Worm (Caenorhabditis elegans) whole organism, young adult: Measurements from ENCODE around the gene Y116F11B.13.

ENCODE experiments used
- B0019.2 ChIP-seq: fragments of 200-800 bp; sonication (Bioruptor generic); conservative IDR thresholded peaks from 2 replicates; pipeline ENCODE4 v1.3.6; 2022; ENCODE audit warnings: missing genetic modification reagents, missing genetic modification characterization, missing compliant biosample characterization
- F33H1.4 ChIP-seq: fragments of 200-800 bp; sonication (Bioruptor generic); IDR thresholded peaks from 2 replicates; pipeline ENCODE4 v1.3.6; 2022; ENCODE audit warnings: missing genetic modification reagents, missing genetic modification characterization, missing compliant biosample characterization
- T26A5.8 ChIP-seq: sonication (generic microtip); optimal IDR thresholded peaks from 2 replicates; lab custom pipeline; 2016; ENCODE audit warnings: missing genetic modification characterization, missing compliant biosample characterization
- Y53F4B.3 ChIP-seq: fragments of 200-800 bp; sonication (Bioruptor generic); IDR thresholded peaks from 2 replicates; pipeline ENCODE4 v1.3.6; 2022; ENCODE audit warnings: missing genetic modification reagents, missing genetic modification characterization, missing compliant biosample characterization
- Y95B8A.8 ChIP-seq: fragments of 200-800 bp; sonication (Bioruptor generic); IDR thresholded peaks from 2 replicates; pipeline ENCODE4 v1.3.6; 2022; ENCODE audit warnings: missing genetic modification reagents, missing genetic modification characterization, missing compliant biosample characterization
- ZK185.1 ChIP-seq: sonication (generic microtip); optimal IDR thresholded peaks from 2 replicates; lab custom pipeline; 2016; ENCODE audit warnings: mild to moderate bottlenecking, missing genetic modification characterization, missing compliant biosample characterization; ENCODE audit not compliant: poor library complexity, severe bottlenecking
- ceh-58 ChIP-seq: fragments of 200-800 bp; sonication (Bioruptor generic); IDR thresholded peaks from 2 replicates; pipeline ENCODE4 v1.3.6; 2022; ENCODE audit warnings: missing genetic modification characterization, missing compliant biosample characterization
- dpff-1 ChIP-seq: sonication (generic microtip); optimal IDR thresholded peaks from 2 replicates; lab custom pipeline; 2017; ENCODE audit warnings: mild to moderate bottlenecking, missing genetic modification characterization, missing compliant biosample characterization
- dpl-1 ChIP-seq: fragments of 150-350 bp; optimal IDR thresholded peaks from 2 replicates; lab custom pipeline; 2014; ENCODE audit warnings: missing biosample characterization, missing genetic modification reagents, missing genetic modification characterization
- egl-18 ChIP-seq: fragments of 200-800 bp; sonication (Bioruptor generic); IDR thresholded peaks from 2 replicates; pipeline ENCODE4 v1.3.6; 2022; ENCODE audit warnings: missing genetic modification reagents, missing genetic modification characterization, missing compliant biosample characterization
- egrh-3 ChIP-seq: fragments of 200-800 bp; sonication (Bioruptor generic); IDR thresholded peaks from 2 replicates; pipeline ENCODE4 v1.3.6; 2022; ENCODE audit warnings: missing genetic modification reagents, missing genetic modification characterization, missing compliant biosample characterization
- him-1 ChIP-seq: sonication (generic microtip); optimal IDR thresholded peaks from 2 replicates; lab custom pipeline; 2016; ENCODE audit warnings: missing genotype, missing genetic modification reagents, missing genetic modification characterization, missing compliant biosample characterization
- hlh-26 ChIP-seq: fragments of 200-800 bp; sonication (Bioruptor generic); conservative IDR thresholded peaks from 2 replicates; pipeline ENCODE4 v1.3.6; 2022; ENCODE audit warnings: missing genetic modification reagents, missing genetic modification characterization, missing compliant biosample characterization
- hmg-1.2 ChIP-seq: fragments of 200-800 bp; sonication (Bioruptor generic); IDR thresholded peaks from 2 replicates; pipeline ENCODE4 v1.3.6; 2022; ENCODE audit warnings: missing genetic modification reagents, missing genetic modification characterization, missing compliant biosample characterization
- let-526 ChIP-seq: fragments of 200-800 bp; sonication (Bioruptor generic); IDR thresholded peaks from 2 replicates; pipeline ENCODE4 v1.3.6; 2022; ENCODE audit warnings: missing genetic modification reagents, missing genetic modification characterization, missing compliant biosample characterization
- let-607 ChIP-seq, 2 experiments: fragments of 200-800 bp in 1 of 2; sonication (Bioruptor generic) in 1 of 2; sonication (generic microtip) in 1 of 2; optimal IDR thresholded peaks; 2 replicates each; lab custom pipeline; 2016 to 2018; ENCODE audit warnings: mild to moderate bottlenecking in 2 of 2, missing compliant biosample characterization in 2 of 2, missing genetic modification characterization in 2 of 2, moderate library complexity in 2 of 2, missing genotype in 1 of 2
- madf-6 ChIP-seq: fragments of 200-800 bp; sonication (Bioruptor generic); IDR thresholded peaks from 2 replicates; pipeline ENCODE4 v1.3.6; 2022; ENCODE audit warnings: missing genetic modification reagents, missing genetic modification characterization, missing compliant biosample characterization
- madf-8 ChIP-seq: fragments of 200-800 bp; sonication (Bioruptor generic); conservative IDR thresholded peaks from 2 replicates; pipeline ENCODE4 v1.3.6; 2022; ENCODE audit warnings: missing genetic modification reagents, missing genetic modification characterization, missing compliant biosample characterization
- nfya-2 ChIP-seq: fragments of 200-800 bp; sonication (Bioruptor generic); IDR thresholded peaks from 2 replicates; pipeline ENCODE4 v1.3.6; 2022; ENCODE audit warnings: missing genetic modification reagents, missing genetic modification characterization, missing compliant biosample characterization
- nfyb-1 ChIP-seq: fragments of 200-800 bp; sonication (Bioruptor generic); IDR thresholded peaks from 2 replicates; pipeline ENCODE4 v1.3.6; 2022; ENCODE audit warnings: missing genetic modification reagents, missing genetic modification characterization, missing compliant biosample characterization
- nhr-120 ChIP-seq: fragments of 200-800 bp; sonication (Bioruptor generic); IDR thresholded peaks from 2 replicates; pipeline ENCODE4 v1.3.6; 2022; ENCODE audit warnings: missing genetic modification characterization, missing compliant biosample characterization
- nhr-80 ChIP-seq: sonication (generic microtip); optimal IDR thresholded peaks from 2 replicates; lab custom pipeline; 2016; ENCODE audit warnings: missing genetic modification characterization, missing compliant biosample characterization
- pha-4 ChIP-seq: fragments of 150-350 bp; sonication (generic microtip); optimal IDR thresholded peaks from 2 replicates; lab custom pipeline; 2014; ENCODE audit warnings: missing biosample characterization, missing genetic modification reagents, missing genetic modification characterization
- rec-8 ChIP-seq, 2 experiments: sonication (generic microtip); optimal IDR thresholded peaks; 2 replicates each; lab custom pipeline; 2016; ENCODE audit warnings: mild to moderate bottlenecking in 2 of 2, missing genetic modification characterization in 2 of 2, missing genetic modification reagents in 2 of 2, missing genotype in 2 of 2, missing biosample characterization in 1 of 2, missing compliant biosample characterization in 1 of 2, moderate library complexity in 1 of 2
- rpc-1 ChIP-seq, 2 experiments: fragments of 150-350 bp in 1 of 2; sonication (generic microtip) in 1 of 2; optimal IDR thresholded peaks; 2 replicates each; lab custom pipeline; 2014 to 2018; ENCODE audit warnings: missing biosample characterization in 1 of 2, missing genetic modification characterization in 1 of 2, missing genetic modification reagents in 1 of 2, missing genotype in 1 of 2
- sdz-38 ChIP-seq: sonication (generic microtip); optimal IDR thresholded peaks from 2 replicates; lab custom pipeline; 2016; ENCODE audit warnings: missing genotype, missing genetic modification characterization, missing compliant biosample characterization
- tlf-1 ChIP-seq: fragments of 200-800 bp; sonication (Bioruptor generic); optimal IDR thresholded peaks from 2 replicates; lab custom pipeline; 2018; ENCODE audit warnings: mild to moderate bottlenecking, missing genetic modification characterization, missing compliant biosample characterization
- unc-62 ChIP-seq: fragments of 150-350 bp; optimal IDR thresholded peaks from 2 replicates; lab custom pipeline; 2014; ENCODE audit warnings: missing biosample characterization, missing genetic modification reagents, missing genetic modification characterization
- zfh-2 ChIP-seq: fragments of 200-800 bp; sonication (Bioruptor generic); conservative IDR thresholded peaks from 2 replicates; pipeline ENCODE4 v1.3.6; 2022; ENCODE audit warnings: missing genetic modification reagents, missing genetic modification characterization, missing compliant biosample characterization
- ztf-25 ChIP-seq: fragments of 200-800 bp; sonication (Bioruptor generic); IDR thresholded peaks from 2 replicates; pipeline ENCODE4 v1.3.6; 2022; ENCODE audit warnings: missing genetic modification reagents, missing genetic modification characterization, missing compliant biosample characterization

Gene Y116F11B.13

DNA sequence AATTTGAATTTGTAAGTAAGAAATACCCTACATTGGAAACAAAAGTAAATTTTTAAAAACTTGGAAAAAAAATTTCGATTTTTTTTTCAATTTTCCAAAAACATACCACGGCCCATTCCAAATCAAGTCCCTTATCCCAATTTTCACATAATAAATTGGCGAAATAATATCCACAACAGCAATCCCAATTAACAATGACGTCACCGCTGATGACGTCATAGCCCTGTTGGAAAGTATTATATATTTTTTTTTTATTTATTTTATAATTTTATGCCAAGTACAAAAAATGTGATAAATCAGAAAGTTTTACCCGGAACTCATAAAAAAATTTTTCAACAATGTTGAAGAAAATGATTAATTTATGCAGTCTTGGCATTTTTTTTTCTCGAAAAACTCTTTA lies 29.4 kb upstream of the Y116F11B.13 start:
- TF ChIP-seq let-526 (GFP tag; lab: Robert Waterston, UW), result no peak
- no peak for TF ChIP-seq hlh-26 (GFP tag; lab: Robert Waterston, UW)
- TF ChIP-seq rpc-1 (optimal IDR thresholded peaks at IDR 0.05; lab: Kevin White, UChicago), result no peak
- TF ChIP-seq rpc-1 (tag; optimal IDR thresholded peaks at IDR 0.05; lab: Kevin White, UChicago), result no peak
- TF ChIP-seq egrh-3 (GFP tag; lab: Robert Waterston, UW), result no peak
- no peak for TF ChIP-seq nfyb-1 (GFP tag; lab: Robert Waterston, UW)
- no peak for TF ChIP-seq B0019.2 (GFP tag; lab: Robert Waterston, UW)
- TF ChIP-seq madf-6 (GFP tag; lab: Robert Waterston, UW), result no peak

DNA sequence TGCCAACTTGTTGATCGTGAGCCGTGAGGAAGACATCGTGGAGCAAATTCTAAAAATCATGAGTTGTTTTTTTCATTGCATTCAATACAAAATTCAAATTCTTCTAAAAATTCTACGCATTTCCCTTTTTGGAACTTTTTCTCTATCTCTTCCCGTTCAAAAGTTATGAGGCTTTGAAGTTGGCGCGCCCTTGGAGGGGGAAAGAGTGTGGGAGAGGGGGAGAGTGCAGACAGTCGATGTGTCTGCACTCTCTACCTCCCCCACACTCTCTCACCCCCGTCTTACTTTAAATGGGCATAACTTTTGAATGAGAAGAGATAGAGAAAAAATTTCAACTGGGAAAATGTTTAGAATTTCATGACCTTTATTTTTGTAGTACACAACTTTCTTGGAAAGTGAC lies 26.7 kb upstream of the Y116F11B.13 start:
- TF ChIP-seq dpff-1 (tag; lab: Kevin White, UChicago) (no peak), madf-8 (GFP tag; lab: Robert Waterston, UW) (no peak), ceh-58 (GFP tag; lab: Robert Waterston, UW) (0 out of 2 replicates have a peak, but pooled peaks have one; percentile 80), hmg-1.2 (GFP tag; lab: Robert Waterston, UW) (peak; percentile 62), egrh-3 (GFP tag; lab: Robert Waterston, UW) (0 out of 2 replicates have a peak, but pooled peaks have one; percentile 7), T26A5.8 (tag; lab: Kevin White, UChicago) (no peak)

DNA sequence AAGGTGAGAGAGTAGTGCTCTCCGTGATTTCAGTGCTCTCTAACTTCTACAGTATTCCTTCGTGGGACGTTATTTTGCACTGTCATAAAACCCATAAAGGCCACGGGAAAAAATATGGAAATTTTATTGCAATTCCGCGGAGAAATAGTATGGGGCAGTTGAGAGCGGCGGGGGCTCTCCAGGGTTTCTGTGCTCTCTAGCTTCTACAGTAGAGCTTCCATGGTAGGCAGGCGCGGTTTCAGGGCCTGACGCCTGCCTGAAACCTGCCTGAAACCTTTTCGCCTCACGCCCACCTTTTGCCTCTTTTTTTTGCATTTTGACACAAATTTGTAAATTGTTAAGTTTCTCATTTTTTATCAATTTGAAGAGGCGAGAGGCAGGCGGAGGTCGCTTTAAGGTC lies 26.1 kb upstream of the Y116F11B.13 start:
- no peak for TF ChIP-seq tlf-1 (GFP tag; lab: Kevin White, UChicago)
- peak; percentile 59; the same call in 1 of the 2 replicates for TF ChIP-seq zfh-2 (GFP tag; lab: Robert Waterston, UW)
- TF ChIP-seq nfyb-1 (GFP tag; lab: Robert Waterston, UW), result no peak
- no peak for TF ChIP-seq ztf-25 (GFP tag; lab: Robert Waterston, UW)
- no peak for TF ChIP-seq nhr-120 (GFP tag; lab: Robert Waterston, UW)
- TF ChIP-seq let-607 (tag; optimal IDR thresholded peaks at IDR 0.05; lab: Kevin White, UChicago), result no peak
- no peak for TF ChIP-seq B0019.2 (GFP tag; lab: Robert Waterston, UW)

DNA sequence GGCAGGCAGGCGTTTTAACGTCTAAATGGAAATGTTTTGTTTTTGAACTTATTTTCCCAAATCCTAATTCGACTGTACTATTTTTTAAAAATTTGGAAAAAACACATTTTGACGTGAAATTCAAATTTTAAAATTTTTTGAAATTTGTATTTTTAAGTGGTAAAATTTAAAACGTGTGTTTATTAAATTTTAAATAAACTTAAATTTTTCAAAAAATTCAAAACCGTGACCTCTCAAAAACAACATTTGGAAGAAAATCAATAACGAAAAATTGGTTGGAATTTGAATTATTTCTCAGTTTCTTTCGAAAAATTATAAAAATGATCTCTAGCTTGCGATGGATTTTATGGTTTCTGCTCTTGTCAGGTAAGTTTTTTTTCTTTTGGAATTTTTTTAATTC lies 25.7 kb upstream of the Y116F11B.13 start, which contains the start of gene Y116F11B.8:
Gene Y116F11B.8 (plus strand): TSS at position 301 of the 400 bp plus-strand sequence.
- no peak for TF ChIP-seq hmg-1.2 (GFP tag; lab: Robert Waterston, UW)
- TF ChIP-seq rec-8 (tag; optimal IDR thresholded peaks at IDR 0.05; lab: Kevin White, UChicago), result no peak
- TF ChIP-seq tlf-1 (GFP tag; lab: Kevin White, UChicago), result no peak
- no peak for TF ChIP-seq Y53F4B.3 (GFP tag; lab: Robert Waterston, UW)
- no peak for TF ChIP-seq sdz-38 (tag; lab: Kevin White, UChicago)
- no peak for TF ChIP-seq nhr-80 (tag; lab: Kevin White, UChicago)
- no peak for TF ChIP-seq unc-62 (GFP tag; lab: Kevin White, UChicago)
- no peak for TF ChIP-seq pha-4 (tag; lab: Kevin White, UChicago)
- no peak for TF ChIP-seq ZK185.1

- TF ChIP-seq egrh-3 (GFP tag; lab: Robert Waterston, UW) (peak; percentile 81), him-1 (tag; lab: Kevin White, UChicago) (no peak), nfya-2 (GFP tag; lab: Robert Waterston, UW) (no peak), Y95B8A.8 (GFP tag; lab: Robert Waterston, UW) (no peak), dpl-1 (no peak)
Observed at ce11 chrV:19860225-19860624, 22.8 kb upstream of the Y116F11B.13 start.

DNA sequence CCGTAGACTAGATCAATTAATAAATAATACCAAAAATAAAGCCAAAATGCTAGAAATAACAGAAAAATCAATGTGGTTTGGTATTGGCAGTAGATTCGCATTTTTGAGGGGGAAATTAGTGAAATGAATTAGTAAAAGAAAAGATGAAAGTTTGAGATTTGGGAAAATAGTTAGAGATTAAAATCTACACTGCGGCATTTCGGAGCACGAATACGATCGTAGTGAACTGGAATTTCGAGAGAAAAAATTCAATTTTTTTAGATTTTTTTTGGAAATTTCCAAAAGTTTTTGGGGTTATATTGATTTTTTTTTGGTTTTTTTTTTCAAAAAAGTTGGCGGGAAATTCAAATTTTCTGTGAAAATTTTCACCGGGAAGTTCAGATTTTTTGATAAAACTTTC lies 15.1 kb upstream of the Y116F11B.13 start, which contains the start of gene Y116F11B.9:
Gene Y116F11B.9 (minus strand): TSS at position 101 of the 400 bp plus-strand sequence.
- TF ChIP-seq egl-18 (GFP tag; lab: Robert Waterston, UW) (no peak), sdz-38 (tag; lab: Kevin White, UChicago) (no peak), F33H1.4 (no peak)
- TF ChIP-seq, all 124 proteins: peak for 0
